Worm (Caenorhabditis elegans): ENCODE measurements around the gene ztf-1.

The ztf-1 gene

ce11 chrIII:8794793-8795192 is 2.6 kb upstream of the ztf-1 start:
- TF ChIP-seq ztf-4 (tag; optimal IDR thresholded peaks at IDR 0.05) = no peak
- peak; percentile 86 for TF ChIP-seq nhr-23 (tag; optimal IDR thresholded peaks at IDR 0.05)
- no peak for TF ChIP-seq ZK546.5 (tag; optimal IDR thresholded peaks at IDR 0.05)
- peak; percentile 68 for TF ChIP-seq nfya-1 (tag; optimal IDR thresholded peaks at IDR 0.05; ENCODE audit: insufficient read depth)
- peak; percentile 72 for TF ChIP-seq snpc-4 (tag; optimal IDR thresholded peaks at IDR 0.05)
- TF ChIP-seq elt-1 (tag; optimal IDR thresholded peaks at IDR 0.05) = peak; percentile 52
- peak; percentile 86 for TF ChIP-seq jun-1 (tag; optimal IDR thresholded peaks at IDR 0.05)
- peak; percentile 69 for TF ChIP-seq nhr-43 (tag; optimal IDR thresholded peaks at IDR 0.05; ENCODE audit: poor library complexity, severe bottlenecking)
- peak; percentile 79 for TF ChIP-seq lin-39 (tag; optimal IDR thresholded peaks at IDR 0.05)
- no peak for TF ChIP-seq nhr-237 (tag; optimal IDR thresholded peaks at IDR 0.05)
- TF ChIP-seq egl-27 (tag; optimal IDR thresholded peaks at IDR 0.05) = peak; percentile 42
- peak; percentile 95 for TF ChIP-seq pha-4 (tag; optimal IDR thresholded peaks at IDR 0.05)
- TF ChIP-seq mdl-1 (tag; optimal IDR thresholded peaks at IDR 0.05) = peak; percentile 31
- TF ChIP-seq lsy-12 (tag; optimal IDR thresholded peaks at IDR 0.05) = peak; percentile 87
- peak; percentile 33 for TF ChIP-seq skn-1 (tag; optimal IDR thresholded peaks at IDR 0.05)
- peak; percentile 30 for TF ChIP-seq R02D3.7 (tag; optimal IDR thresholded peaks at IDR 0.05)
- no peak for TF ChIP-seq nhr-76 (tag; optimal IDR thresholded peaks at IDR 0.05)
- TF ChIP-seq lin-15B (tag; optimal IDR thresholded peaks at IDR 0.05) = peak; percentile 49
- TF ChIP-seq hmg-11 (tag; optimal IDR thresholded peaks at IDR 0.05) = peak; percentile 79
- peak; percentile 77 for TF ChIP-seq ama-1 (optimal IDR thresholded peaks at IDR 0.05)
- peak; percentile 75 for TF ChIP-seq elt-2 (tag; optimal IDR thresholded peaks at IDR 0.05)
- no peak for TF ChIP-seq daf-12 (tag; optimal IDR thresholded peaks at IDR 0.05)
- TF ChIP-seq nhr-25 (tag; optimal IDR thresholded peaks at IDR 0.05) = peak; percentile 91
- peak; percentile 20 for TF ChIP-seq pqm-1 (tag; optimal IDR thresholded peaks at IDR 0.05)
- peak; percentile 31 for TF ChIP-seq egl-5 (tag; optimal IDR thresholded peaks at IDR 0.05)
- peak; percentile 17 for TF ChIP-seq ceh-28 (tag; optimal IDR thresholded peaks at IDR 0.05)
- TF ChIP-seq aly-2 (tag; optimal IDR thresholded peaks at IDR 0.05) = no peak

- TF ChIP-seq nhr-25 (tag; optimal IDR thresholded peaks at IDR 0.05) (no peak), mml-1 (tag; optimal IDR thresholded peaks at IDR 0.05) (no peak), skn-1 (tag; optimal IDR thresholded peaks at IDR 0.05) (no peak), ama-1 (optimal IDR thresholded peaks at IDR 0.05) (no peak), fos-1 (tag; optimal IDR thresholded peaks at IDR 0.05) (no peak), hmg-11 (tag; optimal IDR thresholded peaks at IDR 0.05) (no peak)
Measured at ce11 chrIII:8791235-8791634, 916 bp downstream of the ztf-1 start, which contains the start of the genes zfp-1 and F54F2.14. zfp-1 (plus strand) TSS chrIII:8791535. F54F2.14 (plus strand) TSS chrIII:8791546.

- no peak for TF ChIP-seq ztf-11 (tag; optimal IDR thresholded peaks at IDR 0.05)
- no peak for TF ChIP-seq nhr-25 (tag; optimal IDR thresholded peaks at IDR 0.05)
- no peak for TF ChIP-seq lsy-12 (tag; optimal IDR thresholded peaks at IDR 0.05)
- TF ChIP-seq hmg-11 (tag; optimal IDR thresholded peaks at IDR 0.05) = peak; percentile 40
- peak; percentile 32 for TF ChIP-seq egl-5 (tag; optimal IDR thresholded peaks at IDR 0.05)
- TF ChIP-seq R02D3.7 (tag; optimal IDR thresholded peaks at IDR 0.05) = no peak
- peak; percentile 73 for TF ChIP-seq lin-39 (tag; optimal IDR thresholded peaks at IDR 0.05)
- no peak for TF ChIP-seq skn-1 (tag; optimal IDR thresholded peaks at IDR 0.05)
- TF ChIP-seq lin-15B (tag; optimal IDR thresholded peaks at IDR 0.05) = peak; percentile 17
- TF ChIP-seq nfya-1 (tag; optimal IDR thresholded peaks at IDR 0.05; ENCODE audit: insufficient read depth) = peak; percentile 25
Measured at ce11 chrIII:8788690-8789089, 3.5 kb downstream of the ztf-1 start.

ce11 chrIII:8786077-8786476 is 6.1 kb downstream of the ztf-1 start, which contains the start of gene K02D10.8:
K02D10.8 (plus strand) TSS chrIII:8786377.
- TF ChIP-seq hmg-11 (tag; optimal IDR thresholded peaks at IDR 0.05) = no peak

- TF ChIP-seq elt-2 (tag; optimal IDR thresholded peaks at IDR 0.05) (peak; percentile 28), unc-39 (tag; optimal IDR thresholded peaks at IDR 0.05) (no peak), sea-2 (GFP tag; optimal IDR thresholded peaks at IDR 0.05) (no peak), nhr-67 (tag; optimal IDR thresholded peaks at IDR 0.05) (no peak), zag-1 (tag; optimal IDR thresholded peaks at IDR 0.05) (no peak), tbx-2 (tag; optimal IDR thresholded peaks at IDR 0.05) (no peak), elt-3 (tag; optimal IDR thresholded peaks at IDR 0.05) (no peak), lin-39 (tag; optimal IDR thresholded peaks at IDR 0.05) (peak; percentile 80), mdl-1 (tag; optimal IDR thresholded peaks at IDR 0.05) (peak; percentile 71), skn-1 (tag; optimal IDR thresholded peaks at IDR 0.05) (no peak), nfya-1 (tag; optimal IDR thresholded peaks at IDR 0.05; ENCODE audit: insufficient read depth) (peak; percentile 64), nhr-11 (tag; optimal IDR thresholded peaks at IDR 0.05) (peak; percentile 36), nhr-43 (tag; optimal IDR thresholded peaks at IDR 0.05; ENCODE audit: poor library complexity, severe bottlenecking) (no peak), elt-1 (tag; optimal IDR thresholded peaks at IDR 0.05) (no peak), nhr-12 (tag; optimal IDR thresholded peaks at IDR 0.05) (no peak), jun-1 (tag; optimal IDR thresholded peaks at IDR 0.05) (peak; percentile 69), eor-1 (tag; optimal IDR thresholded peaks at IDR 0.05) (no peak), fos-1 (tag; optimal IDR thresholded peaks at IDR 0.05) (no peak), nhr-76 (tag; optimal IDR thresholded peaks at IDR 0.05) (no peak), ama-1 (optimal IDR thresholded peaks at IDR 0.05) (no peak), pha-4 (tag; optimal IDR thresholded peaks at IDR 0.05) (peak; percentile 96), ceh-82 (tag; optimal IDR thresholded peaks at IDR 0.05) (no peak), pqm-1 (tag; optimal IDR thresholded peaks at IDR 0.05) (peak; percentile 36), ZK546.5 (tag; optimal IDR thresholded peaks at IDR 0.05) (no peak), lin-15B (tag; optimal IDR thresholded peaks at IDR 0.05) (peak; percentile 27)
Measured at ce11 chrIII:8785426-8785825, 6.7 kb downstream of the ztf-1 start.
